Worm (Caenorhabditis elegans) whole organism, L3 larva: Measurements from ENCODE around the gene R04F11.3.

Experiments
- aly-2 ChIP-seq: fragments of 150-350 bp; optimal IDR thresholded peaks from 2 replicates; lab custom pipeline; 2014; ENCODE audit warnings: missing biosample characterization, missing genetic modification characterization
- ama-1 ChIP-seq: fragments of 150-350 bp; optimal IDR thresholded peaks from 2 replicates; lab custom pipeline; 2018
- ceh-28 ChIP-seq: fragments of 150-350 bp; optimal IDR thresholded peaks from 2 replicates; lab custom pipeline; 2014; ENCODE audit warnings: missing biosample characterization, missing genetic modification reagents, missing genetic modification characterization
- hmg-11 ChIP-seq: sonication (generic microtip); optimal IDR thresholded peaks from 2 replicates; lab custom pipeline; 2016; ENCODE audit warnings: missing genetic modification characterization, missing compliant biosample characterization
- jun-1 ChIP-seq: fragments of 150-350 bp; optimal IDR thresholded peaks from 2 replicates; lab custom pipeline; 2014; ENCODE audit warnings: missing biosample characterization, missing genetic modification reagents, missing genetic modification characterization
- mdl-1 ChIP-seq: fragments of 150-350 bp; optimal IDR thresholded peaks from 2 replicates; lab custom pipeline; 2014; ENCODE audit warnings: missing biosample characterization, missing genetic modification characterization
- nhr-67 ChIP-seq: fragments of 150-350 bp; optimal IDR thresholded peaks from 2 replicates; lab custom pipeline; 2014; ENCODE audit warnings: missing biosample characterization, missing genetic modification characterization
- nhr-77 ChIP-seq: fragments of 150-350 bp; optimal IDR thresholded peaks from 2 replicates; lab custom pipeline; 2014; ENCODE audit warnings: missing biosample characterization, missing genetic modification characterization
- pha-4 ChIP-seq: fragments of 150-350 bp; optimal IDR thresholded peaks from 2 replicates; lab custom pipeline; 2014; ENCODE audit warnings: missing biosample characterization, missing genetic modification reagents, missing genetic modification characterization
- tbx-2 ChIP-seq: sonication (generic microtip); optimal IDR thresholded peaks from 2 replicates; lab custom pipeline; 2016; ENCODE audit warnings: mild to moderate bottlenecking, missing genetic modification characterization, missing compliant biosample characterization
- unc-39 ChIP-seq: sonication (generic microtip); optimal IDR thresholded peaks from 4 replicates; lab custom pipeline; 2017; ENCODE audit warnings: missing biosample characterization, missing genetic modification characterization
- zag-1 ChIP-seq: fragments of 150-350 bp; optimal IDR thresholded peaks from 2 replicates; lab custom pipeline; 2014; ENCODE audit warnings: missing biosample characterization, missing genetic modification characterization
- ztf-4 ChIP-seq: fragments of 150-350 bp; optimal IDR thresholded peaks from 2 replicates; lab custom pipeline; 2014; ENCODE audit warnings: missing biosample characterization, missing genetic modification characterization

- TF ChIP-seq nhr-77 (no peak), ztf-4 (tag; lab: Kevin White, UChicago) (no peak), aly-2 (tag; lab: Kevin White, UChicago) (no peak), ama-1 (lab: Kevin White, UChicago) (no peak), zag-1 (tag; lab: Kevin White, UChicago) (no peak), jun-1 (tag; lab: Kevin White, UChicago) (no peak), nhr-67 (tag; lab: Kevin White, UChicago) (no peak), ceh-28 (tag; lab: Kevin White, UChicago) (no peak), mdl-1 (tag; lab: Kevin White, UChicago) (no peak), unc-39 (no peak), hmg-11 (tag; lab: Kevin White, UChicago) (no peak), pha-4 (tag; lab: Kevin White, UChicago) (no peak), tbx-2 (tag; lab: Kevin White, UChicago) (no peak)
Observed at ce11 chrV:12314413-12314812, 2.6 kb downstream of the R04F11.3 start.
